Fruit fly (Drosophila melanogaster) whole organism, prepupa: Measurements from ENCODE around the gene CG11893.

Source experiments
- Blimp-1 ChIP-seq: fragments of 200-800 bp; sonication (Bioruptor generic); optimal IDR thresholded peaks from 3 replicates; lab custom pipeline; 2017; ENCODE audit warnings: missing biosample characterization, missing genetic modification characterization, mild to moderate bottlenecking, moderate library complexity, missing genetic modification reagents
- CG10631 ChIP-seq: fragments of 200-800 bp; sonication (Bioruptor generic); optimal IDR thresholded peaks from 2 replicates; lab custom pipeline; 2016; ENCODE audit warnings: missing biosample characterization, missing genetic modification characterization
- CG10669 ChIP-seq: fragments of 200-800 bp; sonication (Bioruptor generic); optimal IDR thresholded peaks from 3 replicates; lab custom pipeline; 2018; ENCODE audit warnings: missing biosample characterization, mild to moderate bottlenecking, missing genetic modification characterization, moderate library complexity
- CG11294 ChIP-seq: fragments of 200-800 bp; sonication (Bioruptor generic); IDR thresholded peaks from 2 replicates; pipeline ENCODE4 v1.3.6; 2022; ENCODE audit warnings: missing biosample characterization, missing genetic modification characterization
- CG11762 ChIP-seq: fragments of 200-800 bp; sonication (Bioruptor generic); optimal IDR thresholded peaks from 3 replicates; lab custom pipeline; 2016; ENCODE audit warnings: missing biosample characterization, missing genetic modification characterization; ENCODE audit not compliant: insufficient read depth
- CG11902 ChIP-seq: fragments of 200-800 bp; sonication (Bioruptor generic); optimal IDR thresholded peaks from 3 replicates; lab custom pipeline; 2016; ENCODE audit warnings: missing biosample characterization, missing genetic modification characterization
- CG15336 ChIP-seq: fragments of 200-800 bp; sonication (Bioruptor generic); IDR thresholded peaks from 2 replicates; pipeline ENCODE4 v1.3.6; 2022; ENCODE audit warnings: missing biosample characterization, missing genetic modification characterization
- CG1621 ChIP-seq: fragments of 200-800 bp; sonication (Bioruptor generic); optimal IDR thresholded peaks from 3 replicates; lab custom pipeline; 2018; ENCODE audit warnings: missing biosample characterization, mild to moderate bottlenecking, missing genetic modification characterization
- CG16779 ChIP-seq: fragments of 200-800 bp; sonication (Bioruptor generic); optimal IDR thresholded peaks from 3 replicates; lab custom pipeline; 2017; ENCODE audit warnings: missing biosample characterization, mild to moderate bottlenecking, missing genetic modification characterization
- CG31627 ChIP-seq: fragments of 200-800 bp; sonication (Bioruptor generic); optimal IDR thresholded peaks from 3 replicates; lab custom pipeline; 2016; ENCODE audit warnings: missing biosample characterization, missing genetic modification characterization
- CG32006 ChIP-seq: fragments of 200-800 bp; sonication (Bioruptor generic); optimal IDR thresholded peaks from 3 replicates; lab custom pipeline; 2017; ENCODE audit warnings: missing biosample characterization, mild to moderate bottlenecking, missing genetic modification characterization
- CG3919 ChIP-seq: fragments of 200-800 bp; sonication (Bioruptor generic); optimal IDR thresholded peaks from 3 replicates; lab custom pipeline; 2016; ENCODE audit warnings: missing biosample characterization, missing genetic modification characterization
- CG6276 ChIP-seq: fragments of 200-800 bp; sonication (Bioruptor generic); optimal IDR thresholded peaks from 2 replicates; lab custom pipeline; 2017; ENCODE audit warnings: missing biosample characterization, mild to moderate bottlenecking, missing genetic modification characterization
- CG7368 ChIP-seq: fragments of 200-800 bp; sonication (Bioruptor generic); optimal IDR thresholded peaks from 3 replicates; lab custom pipeline; 2016; ENCODE audit warnings: missing biosample characterization, missing genetic modification characterization
- CG8119 ChIP-seq: fragments of 200-800 bp; sonication (Bioruptor generic); IDR thresholded peaks from 3 replicates; pipeline ENCODE4 v1.3.6; 2022; ENCODE audit warnings: missing biosample characterization, missing genetic modification characterization
- CG8319 ChIP-seq: fragments of 200-800 bp; sonication (Bioruptor generic); optimal IDR thresholded peaks from 3 replicates; lab custom pipeline; 2016; ENCODE audit warnings: missing biosample characterization, missing genetic modification characterization
- CG8632 ChIP-seq: fragments of 200-800 bp; sonication (Bioruptor generic); optimal IDR thresholded peaks from 3 replicates; lab custom pipeline; 2016; ENCODE audit warnings: missing biosample characterization, missing genetic modification characterization
- CG9139 ChIP-seq: fragments of 200-800 bp; sonication (Bioruptor generic); optimal IDR thresholded peaks from 3 replicates; lab custom pipeline; 2017; ENCODE audit warnings: missing biosample characterization, mild to moderate bottlenecking, missing genetic modification characterization
- Eip75B ChIP-seq: fragments of 200-800 bp; sonication (Bioruptor generic); optimal IDR thresholded peaks from 3 replicates; lab custom pipeline; 2016; ENCODE audit warnings: missing biosample characterization, missing genetic modification characterization
- Eip78C ChIP-seq: fragments of 200-800 bp; sonication (Bioruptor generic); peaks from one replicate; lab custom pipeline; 2016; ENCODE audit warnings: missing biosample characterization, missing genetic modification characterization
- Eip93F ChIP-seq: fragments of 200-800 bp; sonication (Bioruptor generic); optimal IDR thresholded peaks from 2 replicates; lab custom pipeline; 2016; ENCODE audit warnings: missing biosample characterization, mild to moderate bottlenecking, missing genetic modification characterization
- Ets21C ChIP-seq: fragments of 200-800 bp; sonication (Bioruptor generic); optimal IDR thresholded peaks from 3 replicates; lab custom pipeline; 2016; ENCODE audit warnings: missing biosample characterization, missing genetic modification characterization
- Gug ChIP-seq: fragments of 200-800 bp; sonication (Bioruptor generic); IDR thresholded peaks from 2 replicates; pipeline ENCODE4 v1.3.6; 2022; ENCODE audit warnings: missing biosample characterization, missing genetic modification characterization
- Hr38 ChIP-seq: sonication (Bioruptor generic); optimal IDR thresholded peaks from 2 replicates; lab custom pipeline; 2016; ENCODE audit warnings: missing biosample characterization, missing genetic modification characterization
- Hr39 ChIP-seq: fragments of 200-800 bp; sonication (Bioruptor generic); optimal IDR thresholded peaks from 2 replicates; lab custom pipeline; 2016; ENCODE audit warnings: missing biosample characterization, missing genetic modification characterization
- Hr4 ChIP-seq: fragments of 200-800 bp; sonication (Bioruptor generic); optimal IDR thresholded peaks from 3 replicates; lab custom pipeline; 2016; ENCODE audit warnings: missing biosample characterization, missing genetic modification characterization
- Met ChIP-seq: fragments of 200-800 bp; sonication (Bioruptor generic); optimal IDR thresholded peaks from 3 replicates; lab custom pipeline; 2016; ENCODE audit warnings: missing biosample characterization, missing genetic modification characterization
- OdsH ChIP-seq: fragments of 200-800 bp; sonication (Bioruptor generic); optimal IDR thresholded peaks from 3 replicates; lab custom pipeline; 2016; ENCODE audit warnings: missing biosample characterization, missing genetic modification characterization
- Smox ChIP-seq: fragments of 200-800 bp; sonication (Bioruptor generic); optimal IDR thresholded peaks from 3 replicates; lab custom pipeline; 2016; ENCODE audit warnings: missing biosample characterization, missing genetic modification characterization
- Sox102F ChIP-seq: fragments of 200-800 bp; sonication (Bioruptor generic); optimal IDR thresholded peaks from 2 replicates; lab custom pipeline; 2016; ENCODE audit warnings: missing biosample characterization, mild to moderate bottlenecking, missing genetic modification characterization
- Sox15 ChIP-seq: fragments of 200-800 bp; sonication (Bioruptor generic); optimal IDR thresholded peaks from 3 replicates; lab custom pipeline; 2016; ENCODE audit warnings: missing biosample characterization, missing genetic modification characterization
- achi ChIP-seq: fragments of 200-800 bp; sonication (Bioruptor generic); optimal IDR thresholded peaks from 3 replicates; lab custom pipeline; 2016; ENCODE audit warnings: missing biosample characterization, missing genetic modification characterization
- acj6 ChIP-seq: fragments of 200-800 bp; sonication (Bioruptor generic); optimal IDR thresholded peaks from 3 replicates; lab custom pipeline; 2016; ENCODE audit warnings: missing biosample characterization, missing genetic modification characterization
- cyc ChIP-seq: fragments of 200-800 bp; sonication (Bioruptor generic); optimal IDR thresholded peaks from 3 replicates; lab custom pipeline; 2016; ENCODE audit warnings: missing biosample characterization, missing genetic modification characterization
- dac ChIP-seq: fragments of 200-800 bp; sonication (Bioruptor generic); optimal IDR thresholded peaks from 2 replicates; lab custom pipeline; 2017; ENCODE audit warnings: missing biosample characterization, mild to moderate bottlenecking, missing genetic modification characterization
- dsx ChIP-seq: fragments of 200-800 bp; optimal IDR thresholded peaks from 3 replicates; lab custom pipeline; 2019; ENCODE audit warnings: missing biosample characterization, mild to moderate bottlenecking, missing genetic modification characterization, moderate library complexity; ENCODE audit not compliant: poor library complexity, severe bottlenecking
- eg ChIP-seq: fragments of 200-800 bp; sonication (Bioruptor generic); IDR thresholded peaks from 3 replicates; pipeline ENCODE4 v1.3.6; 2022; ENCODE audit warnings: missing biosample characterization, missing genetic modification characterization
- fd59A ChIP-seq: fragments of 200-800 bp; sonication (Bioruptor generic); optimal IDR thresholded peaks from 2 replicates; lab custom pipeline; 2017; ENCODE audit warnings: missing biosample characterization, mild to moderate bottlenecking, missing genetic modification characterization, missing genetic modification reagents
- fd85E ChIP-seq: fragments of 200-800 bp; sonication (Bioruptor generic); optimal IDR thresholded peaks from 3 replicates; lab custom pipeline; 2016; ENCODE audit warnings: missing biosample characterization, missing genetic modification characterization
- fkh ChIP-seq: fragments of 200-800 bp; sonication (Bioruptor generic); optimal IDR thresholded peaks from 3 replicates; lab custom pipeline; 2017; ENCODE audit warnings: missing biosample characterization, mild to moderate bottlenecking, missing genetic modification characterization, moderate library complexity
- lz ChIP-seq: fragments of 200-800 bp; sonication (Bioruptor generic); optimal IDR thresholded peaks from 3 replicates; lab custom pipeline; 2016; ENCODE audit warnings: missing biosample characterization, missing genetic modification characterization
- net ChIP-seq: fragments of 200-800 bp; sonication (Bioruptor generic); optimal IDR thresholded peaks from 3 replicates; lab custom pipeline; 2016; ENCODE audit warnings: missing biosample characterization, missing genetic modification characterization
- pdm3 ChIP-seq: fragments of 200-800 bp; sonication (Bioruptor generic); optimal IDR thresholded peaks from 3 replicates; lab custom pipeline; 2016; ENCODE audit warnings: missing biosample characterization, missing genetic modification characterization
- ss ChIP-seq, 2 experiments: fragments of 200-800 bp; sonication (Bioruptor generic); optimal IDR thresholded peaks; 2 replicates in 1 of 2; 3 replicates in 1 of 2; lab custom pipeline; 2017 to 2018; ENCODE audit warnings: mild to moderate bottlenecking in 2 of 2, missing biosample characterization in 2 of 2, missing genetic modification characterization in 2 of 2, moderate library complexity in 1 of 2
- svp ChIP-seq: fragments of 200-800 bp; sonication (Bioruptor generic); peaks from one replicate; lab custom pipeline; 2016; ENCODE audit warnings: missing biosample characterization, missing genetic modification characterization
- topi ChIP-seq: fragments of 200-800 bp; sonication (Bioruptor generic); optimal IDR thresholded peaks from 3 replicates; lab custom pipeline; 2016; ENCODE audit warnings: missing biosample characterization, missing genetic modification characterization

The CG11893 gene

dm6 chr3R:25258628-25259240 lies 31.0 kb upstream of the CG11893 start, which contains the start of gene CG11857 (continued):
- TF ChIP-seq Sox102F (GFP tag; lab: Kevin White, UChicago): no peak
- TF ChIP-seq Met (GFP tag; lab: Kevin White, UChicago): peak; percentile 97
- peak; percentile 82 for TF ChIP-seq Hr38 (GFP tag; lab: Kevin White, UChicago)
- TF ChIP-seq Eip93F (GFP tag; lab: Kevin White, UChicago): peak; percentile 89
- peak; percentile 97 for TF ChIP-seq topi (GFP tag; lab: Kevin White, UChicago)
- TF ChIP-seq Eip78C: peak; percentile 98
- TF ChIP-seq Sox15 (GFP tag; lab: Kevin White, UChicago): peak; percentile 96
- peak; percentile 94 for TF ChIP-seq dac (GFP tag; lab: Kevin White, UChicago)
- peak; percentile 92 for TF ChIP-seq CG8632 (GFP tag; lab: Kevin White, UChicago)

- TF ChIP-seq CG11762 (GFP tag; lab: Kevin White, UChicago) (no peak), Blimp-1 (GFP tag; lab: Kevin White, UChicago) (no peak), CG9139 (GFP tag; lab: Kevin White, UChicago) (no peak), CG10631 (GFP tag; lab: Kevin White, UChicago) (no peak), CG7368 (no peak), CG11902 (GFP tag; lab: Kevin White, UChicago) (no peak), fkh (GFP tag; lab: Kevin White, UChicago) (no peak), achi (GFP tag; lab: Kevin White, UChicago) (no peak), net (GFP tag; lab: Kevin White, UChicago) (no peak), CG3919 (GFP tag; lab: Kevin White, UChicago) (no peak), CG31627 (GFP tag; lab: Kevin White, UChicago) (no peak), Ets21C (GFP tag; lab: Kevin White, UChicago) (no peak), CG11294 (GFP tag; lab: Robert Waterston, UW) (no peak), OdsH (GFP tag; lab: Kevin White, UChicago) (no peak), CG10669 (GFP tag; lab: Kevin White, UChicago) (no peak), CG32006 (GFP tag; lab: Kevin White, UChicago) (no peak)
Observed at dm6 chr3R:25260670-25261069, 29.0 kb upstream of the CG11893 start.

- TF ChIP-seq CG15336 (0 out of 2 replicates have a peak, but pooled peaks have one; percentile 43), fd59A (no peak), CG7368 (no peak), CG6276 (GFP tag; lab: Kevin White, UChicago) (no peak), cyc (no peak), Smox (no peak), CG31627 (GFP tag; lab: Kevin White, UChicago) (peak; percentile 73), fd85E (GFP tag; lab: Kevin White, UChicago) (no peak), dsx (GFP tag; lab: Kevin White, UChicago) (peak; percentile 37), fkh (GFP tag; lab: Kevin White, UChicago) (peak; percentile 76), Ets21C (GFP tag; lab: Kevin White, UChicago) (no peak), CG11294 (GFP tag; lab: Robert Waterston, UW) (peak; percentile 28; the same call in 1 of the 2 replicates), pdm3 (GFP tag; lab: Kevin White, UChicago) (no peak), Met (GFP tag; lab: Kevin White, UChicago) (no peak), lz (GFP tag; lab: Kevin White, UChicago) (peak; percentile 77), CG8119 (peak; percentile 44; the same call in 2 of the 3 replicates), svp (GFP tag; lab: Kevin White, UChicago) (peak; percentile 95), Gug (GFP tag; lab: Robert Waterston, UW) (peak; percentile 65), Blimp-1 (GFP tag; lab: Kevin White, UChicago) (no peak), acj6 (no peak), Hr4 (no peak), dac (GFP tag; lab: Kevin White, UChicago) (no peak), CG8319 (no peak), Eip75B (GFP tag; lab: Kevin White, UChicago) (no peak), net (GFP tag; lab: Kevin White, UChicago) (no peak), CG1621 (tag; lab: Kevin White, UChicago) (peak; percentile 44), CG11762 (GFP tag; lab: Kevin White, UChicago) (no peak), CG16779 (tag; lab: Kevin White, UChicago) (no peak), eg (GFP tag; lab: Robert Waterston, UW) (peak; percentile 72; the same call in 2 of the 3 replicates), Hr38 (GFP tag; lab: Kevin White, UChicago) (no peak), Hr39 (GFP tag; lab: Kevin White, UChicago) (no peak), ss (GFP tag; optimal IDR thresholded peaks at IDR 0.05; lab: Kevin White, UChicago) (no peak)
Observed at dm6 chr3R:25262322-25262761, 27.3 kb upstream of the CG11893 start, which contains the start of the genes Kdsr and CG11858. Gene Kdsr, minus strand, starts transcription at chr3R:25262498. Gene CG11858, plus strand, starts transcription at chr3R:25262741.
